Fruit fly (Drosophila melanogaster) whole organism, embryonic: ENCODE data around the gene CG4702.

Source experiments
- Awh ChIP-seq: fragments of 200-800 bp; sonication (Bioruptor generic); IDR thresholded peaks from 2 replicates; pipeline ENCODE4, ENCODE4 v1.3.6; 2022; ENCODE audit warnings: missing biosample characterization, missing genetic modification characterization
- Blimp-1 ChIP-seq: fragments of 200-800 bp; sonication (Bioruptor generic); optimal IDR thresholded peaks from 3 replicates; lab custom pipeline; 2018; ENCODE audit warnings: missing biosample characterization, missing genetic modification characterization, mild to moderate bottlenecking, moderate library complexity, missing genetic modification reagents
- CG10209 ChIP-seq: fragments of 200-800 bp; sonication (Bioruptor generic); optimal IDR thresholded peaks from 3 replicates; lab custom pipeline; 2017; ENCODE audit warnings: missing biosample characterization, mild to moderate bottlenecking, missing genetic modification characterization, missing genetic modification reagents
- CG10565 ChIP-seq: fragments of 200-800 bp; sonication (Bioruptor generic); optimal IDR thresholded peaks from 3 replicates; lab custom pipeline; 2016; ENCODE audit warnings: missing biosample characterization, mild to moderate bottlenecking, missing genetic modification characterization
- CG11085 ChIP-seq: fragments of 200-800 bp; sonication (Bioruptor generic); IDR thresholded peaks from 2 replicates; pipeline ENCODE4 v1.3.6; 2022; ENCODE audit warnings: missing biosample characterization, missing genetic modification characterization
- CG12104 ChIP-seq: fragments of 200-800 bp; sonication (Bioruptor generic); optimal IDR thresholded peaks from 3 replicates; lab custom pipeline; 2016; ENCODE audit warnings: missing biosample characterization, missing genetic modification characterization
- CG13123 ChIP-seq: fragments of 200-800 bp; sonication (Bioruptor generic); optimal IDR thresholded peaks from 2 replicates; lab custom pipeline; 2016; ENCODE audit warnings: missing biosample characterization, missing genetic modification characterization
- CG14441 ChIP-seq: fragments of 200-800 bp; sonication (Bioruptor generic); IDR thresholded peaks from 2 replicates; pipeline ENCODE4 v1.3.6; 2022; ENCODE audit warnings: missing biosample characterization, missing genetic modification characterization
- CG15479 ChIP-seq: fragments of 200-800 bp; sonication (Bioruptor generic); optimal IDR thresholded peaks from 3 replicates; lab custom pipeline; 2019; ENCODE audit warnings: missing biosample characterization, mild to moderate bottlenecking, missing genetic modification characterization, moderate library complexity
- CG2120 ChIP-seq: fragments of 200-800 bp; sonication (Bioruptor generic); optimal IDR thresholded peaks from 3 replicates; lab custom pipeline; 2016; ENCODE audit warnings: missing biosample characterization, missing genetic modification characterization
- CG32532 ChIP-seq: fragments of 200-800 bp; sonication (Bioruptor generic); IDR thresholded peaks from 2 replicates; pipeline ENCODE4 v1.3.6; 2022; ENCODE audit warnings: missing biosample characterization, missing genetic modification characterization
- CG6683 ChIP-seq: fragments of 200-800 bp; sonication (Bioruptor generic); optimal IDR thresholded peaks from 2 replicates; lab custom pipeline; 2017; ENCODE audit warnings: missing biosample characterization, mild to moderate bottlenecking, missing genetic modification characterization, missing genetic modification reagents
- CG7372 ChIP-seq: fragments of 200-800 bp; sonication (Bioruptor generic); IDR thresholded peaks from 2 replicates; pipeline ENCODE4 v1.3.6; 2022; ENCODE audit warnings: missing biosample characterization, missing genetic modification characterization
- Deaf1 ChIP-seq: fragments of 200-800 bp; optimal IDR thresholded peaks from 3 replicates; lab custom pipeline; 2019; ENCODE audit warnings: missing biosample characterization, mild to moderate bottlenecking, missing genetic modification characterization, moderate library complexity
- Dip3 ChIP-seq: fragments of 200-800 bp; sonication (Bioruptor generic); optimal IDR thresholded peaks from 3 replicates; lab custom pipeline; 2016; ENCODE audit warnings: missing biosample characterization, missing genetic modification characterization
- E2f2 ChIP-seq: fragments of 200-800 bp; sonication (Bioruptor generic); IDR thresholded peaks from 2 replicates; pipeline ENCODE4 v1.3.6; 2022; ENCODE audit warnings: missing biosample characterization, missing genetic modification characterization
- Ets65A ChIP-seq: fragments of 200-800 bp; sonication (Bioruptor generic); peaks from one replicate; lab custom pipeline; 2016; ENCODE audit warnings: missing biosample characterization, missing genetic modification characterization
- Hsf ChIP-seq: fragments of 200-800 bp; sonication (Bioruptor generic); optimal IDR thresholded peaks from 3 replicates; lab custom pipeline; 2016; ENCODE audit warnings: missing biosample characterization, missing genetic modification characterization
- Nf-YC ChIP-seq: fragments of 200-800 bp; optimal IDR thresholded peaks from 3 replicates; lab custom pipeline; 2019; ENCODE audit warnings: missing biosample characterization, mild to moderate bottlenecking, missing genetic modification characterization, moderate library complexity
- PHDP ChIP-seq: fragments of 200-800 bp; sonication (Bioruptor generic); optimal IDR thresholded peaks from 3 replicates; lab custom pipeline; 2018; ENCODE audit warnings: missing biosample characterization, mild to moderate bottlenecking, missing genetic modification characterization, moderate library complexity
- Sin3A ChIP-seq: fragments of >200 bp; optimal IDR thresholded peaks from 2 replicates; lab custom pipeline; 2018
- abd-A ChIP-seq: fragments of 200-800 bp; sonication (Bioruptor generic); optimal IDR thresholded peaks from 3 replicates; lab custom pipeline; 2019; ENCODE audit warnings: missing biosample characterization, mild to moderate bottlenecking, missing genetic modification characterization, moderate library complexity
- al ChIP-seq: fragments of 200-800 bp; sonication (Bioruptor generic); IDR thresholded peaks from 2 replicates; pipeline ENCODE4 v1.3.6; 2022; ENCODE audit warnings: missing biosample characterization, missing genetic modification characterization
- dati ChIP-seq: fragments of 200-800 bp; sonication (Bioruptor generic); IDR thresholded peaks from 2 replicates; pipeline ENCODE4 v1.3.6; 2022; ENCODE audit warnings: missing biosample characterization, missing genetic modification characterization
- dpn ChIP-seq, 2 experiments: fragments of 200-800 bp; sonication (Bioruptor generic); optimal IDR thresholded peaks; 3 replicates each; lab custom pipeline; 2016; ENCODE audit warnings: missing biosample characterization in 2 of 2, missing genetic modification characterization in 2 of 2
- gem ChIP-seq: fragments of 200-800 bp; sonication (Bioruptor generic); optimal IDR thresholded peaks from 2 replicates; lab custom pipeline; 2019; ENCODE audit warnings: missing biosample characterization, mild to moderate bottlenecking, missing genetic modification characterization, moderate library complexity
- gsb-n ChIP-seq: fragments of 200-800 bp; sonication (Bioruptor generic); optimal IDR thresholded peaks from 3 replicates; lab custom pipeline; 2018; ENCODE audit warnings: missing biosample characterization, mild to moderate bottlenecking, missing genetic modification characterization
- hkb ChIP-seq, 2 experiments: fragments of 200-800 bp in 1 of 2; fragments of >200 bp in 1 of 2; sonication (Bioruptor generic) in 1 of 2; IDR thresholded peaks in 1 of 2; optimal IDR thresholded peaks in 1 of 2; 2 replicates each; pipeline versions ENCODE4 v1.3.6 to Lab custom; 2017 to 2022; ENCODE audit warnings: missing biosample characterization in 1 of 2, missing genetic modification characterization in 1 of 2
- mirr ChIP-seq: fragments of 200-800 bp; sonication (Bioruptor generic); optimal IDR thresholded peaks from 3 replicates; lab custom pipeline; 2018; ENCODE audit warnings: missing biosample characterization, mild to moderate bottlenecking, missing genetic modification characterization
- pum ChIP-seq: fragments of 200-800 bp; sonication (Bioruptor generic); optimal IDR thresholded peaks from 2 replicates; lab custom pipeline; 2016; ENCODE audit warnings: missing biosample characterization, missing genetic modification characterization
- repo ChIP-seq: fragments of 200-800 bp; sonication (Bioruptor generic); optimal IDR thresholded peaks from 2 replicates; lab custom pipeline; 2016; ENCODE audit warnings: missing biosample characterization, missing genetic modification characterization
- sd ChIP-seq: fragments of 200-800 bp; sonication (Bioruptor generic); optimal IDR thresholded peaks from 3 replicates; lab custom pipeline; 2018; ENCODE audit warnings: missing biosample characterization, mild to moderate bottlenecking, missing genetic modification characterization, moderate library complexity
- so ChIP-seq: fragments of 200-800 bp; sonication (Bioruptor generic); IDR thresholded peaks from 3 replicates; pipeline ENCODE4 v1.3.6; 2022; ENCODE audit warnings: missing biosample characterization, missing genetic modification characterization
- sug ChIP-seq: fragments of 200-800 bp; optimal IDR thresholded peaks from 2 replicates; lab custom pipeline; 2019; ENCODE audit warnings: missing biosample characterization, mild to moderate bottlenecking, missing genetic modification characterization, moderate library complexity
- usp ChIP-seq: fragments of >200 bp; optimal IDR thresholded peaks from 2 replicates; lab custom pipeline; 2017; ENCODE audit warnings: missing biosample characterization, missing genetic modification characterization
- vvl ChIP-seq: fragments of 200-800 bp; sonication (Bioruptor generic); IDR thresholded peaks from 2 replicates; pipeline ENCODE4 v1.3.6; 2022; ENCODE audit warnings: missing biosample characterization, missing genetic modification characterization

CG4702 gene

DNA sequence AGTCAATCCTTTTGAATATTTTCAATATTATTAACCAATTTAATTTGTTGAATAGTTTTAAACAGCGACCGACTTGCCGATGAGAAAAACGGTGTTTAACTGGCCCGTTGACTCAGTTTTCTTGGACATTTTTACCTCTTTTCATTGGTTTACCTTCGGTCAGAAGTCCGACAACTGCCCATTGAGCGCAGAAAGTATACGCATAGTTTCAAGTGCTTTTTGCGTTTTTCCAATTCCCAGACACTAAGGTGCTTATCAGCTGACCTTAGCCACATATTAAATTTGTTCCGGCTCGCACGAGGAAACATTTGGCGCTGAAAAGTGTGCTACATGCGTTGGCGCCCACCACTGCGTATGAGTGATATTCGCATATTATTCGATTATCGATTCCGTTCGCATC lies 38.1 kb upstream of the CG4702 start, which contains the start of gene Cpn:
Gene Cpn (minus strand): TSS at position 101 of the 400 bp plus-strand sequence.
- TF ChIP-seq so (no peak), hkb (optimal IDR thresholded peaks at IDR 0.05; lab: Kevin White, UChicago) (no peak), hkb (GFP tag; IDR thresholded peaks at IDR 0.05; lab: Robert Waterston, UW) (no peak), Ets65A (GFP tag; lab: Kevin White, UChicago) (no peak), dati (GFP tag; lab: Robert Waterston, UW) (no peak)

dm6 chr3R:12158495-12158894 lies 30.5 kb upstream of the CG4702 start, which contains the start of gene dpr15:
TSS of gene dpr15 (minus strand) at chr3R:12158595.
- TF ChIP-seq CG11085 (GFP tag; lab: Robert Waterston, UW): no peak
- TF ChIP-seq CG12104: no peak
- 0 out of 2 replicates have a peak, but pooled peaks have one; percentile 16 for TF ChIP-seq CG7372 (GFP tag; lab: Robert Waterston, UW)
- no peak for TF ChIP-seq gem (tag; lab: Kevin White, UChicago)
- peak; percentile 84 for TF ChIP-seq Deaf1
- TF ChIP-seq CG14441 (GFP tag; lab: Robert Waterston, UW): no peak
- peak; percentile 9 for TF ChIP-seq Ets65A (GFP tag; lab: Kevin White, UChicago)
- TF ChIP-seq vvl (GFP tag; lab: Robert Waterston, UW): no peak
- no peak for TF ChIP-seq pum
- no peak for TF ChIP-seq dpn (GFP tag; optimal IDR thresholded peaks at IDR 0.05; lab: Kevin White, UChicago)
- no peak for TF ChIP-seq Sin3A
- no peak for TF ChIP-seq CG32532 (GFP tag; lab: Robert Waterston, UW)
- no peak for TF ChIP-seq sug (tag; lab: Kevin White, UChicago)

DNA sequence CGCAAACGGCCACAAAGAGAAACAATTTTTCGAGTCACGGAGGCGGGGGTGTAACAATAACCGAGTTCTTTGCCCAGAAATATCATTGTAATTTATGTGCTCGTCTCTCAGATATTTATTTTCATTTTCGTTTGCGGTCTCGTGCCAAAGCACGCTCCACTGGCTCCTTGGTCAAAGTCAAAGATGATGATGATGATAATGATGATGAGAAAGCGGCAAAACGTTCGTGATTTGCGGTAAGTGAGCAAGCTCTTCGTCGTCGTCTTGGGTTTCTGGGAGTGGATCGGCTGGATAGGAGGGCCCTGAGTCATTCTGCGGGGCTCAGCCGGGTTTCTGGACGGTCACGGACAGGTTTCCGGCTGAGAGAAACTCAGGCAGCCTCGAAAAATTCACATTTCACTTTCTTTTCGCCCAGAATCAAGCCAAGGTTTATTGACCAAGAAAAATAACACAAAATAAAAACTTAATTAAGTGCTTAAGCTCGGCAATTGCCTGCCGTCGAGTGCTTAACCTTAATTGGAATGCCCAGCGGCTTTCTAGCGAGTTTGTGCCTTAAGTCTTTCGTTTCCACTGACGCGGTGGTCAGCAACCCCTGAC lies 2.5 kb downstream of the CG4702 start:
- TF ChIP-seq Dip3 (GFP tag; lab: Kevin White, UChicago): no peak
- peak; percentile 70 for TF ChIP-seq Blimp-1 (GFP tag; lab: Kevin White, UChicago)

DNA sequence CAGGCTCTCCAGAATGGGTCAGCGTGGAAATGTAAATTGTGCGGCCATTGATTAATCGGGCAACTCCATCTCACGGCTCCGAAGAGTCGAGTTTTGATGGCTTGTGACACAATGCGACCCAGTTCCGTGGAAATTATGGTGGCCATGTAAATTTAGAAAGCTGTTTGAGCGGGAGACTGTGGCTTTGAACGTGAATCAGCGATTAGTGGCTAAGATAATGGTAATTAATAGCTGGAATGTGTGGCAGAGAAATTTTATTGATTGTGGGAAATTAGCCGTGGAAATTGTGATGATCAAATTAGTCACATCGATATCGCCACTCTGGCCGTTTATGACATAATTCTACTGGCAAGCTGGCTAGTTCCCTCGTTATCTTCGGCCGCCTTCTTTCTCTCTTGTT lies 3.2 kb downstream of the CG4702 start:
- TF ChIP-seq Nf-YC (tag; lab: Kevin White, UChicago) (no peak), mirr (GFP tag; lab: Kevin White, UChicago) (no peak), Ets65A (GFP tag; lab: Kevin White, UChicago) (peak; percentile 33), gsb-n (tag; lab: Kevin White, UChicago) (peak; percentile 30), usp (GFP tag; lab: Kevin White, UChicago) (no peak), E2f2 (GFP tag; lab: Robert Waterston, UW) (no peak), CG10565 (GFP tag; lab: Kevin White, UChicago) (no peak), Awh (GFP tag; lab: Robert Waterston, UW) (peak; percentile 48; the same call in 1 of the 2 replicates), PHDP (tag; lab: Kevin White, UChicago) (no peak), CG2120 (GFP tag; lab: Kevin White, UChicago) (no peak), vvl (GFP tag; lab: Robert Waterston, UW) (0 out of 2 replicates have a peak, but pooled peaks have one; percentile 15), al (GFP tag; lab: Robert Waterston, UW) (no peak), CG15479 (GFP tag; lab: Kevin White, UChicago) (no peak), sd (peak; percentile 62), Hsf (GFP tag; lab: Kevin White, UChicago) (no peak), CG13123 (GFP tag; lab: Kevin White, UChicago) (no peak), CG6683 (GFP tag; lab: Kevin White, UChicago) (no peak), repo (no peak), CG10209 (GFP tag; lab: Kevin White, UChicago) (no peak), abd-A (tag; lab: Kevin White, UChicago) (peak; percentile 68)
- TF ChIP-seq, all 482 proteins: peak for 6
